Worm (Caenorhabditis elegans) whole organism, L4/young adult: ENCODE data around the gene nhr-252.

Experiments used
- W03F9.2 ChIP-seq: fragments of 150-350 bp; optimal IDR thresholded peaks from 2 replicates; lab custom pipeline; 2014; ENCODE audit warnings: missing biosample characterization, missing genetic modification characterization
- dao-5 ChIP-seq: sonication (generic microtip); optimal IDR thresholded peaks from 2 replicates; lab custom pipeline; 2016; ENCODE audit warnings: missing genotype, missing genetic modification characterization, moderate library complexity, missing compliant biosample characterization
- him-1 ChIP-seq: sonication (generic microtip); optimal IDR thresholded peaks from 2 replicates; lab custom pipeline; 2016; ENCODE audit warnings: missing genotype, missing genetic modification reagents, missing genetic modification characterization, missing compliant biosample characterization

The nhr-252 gene

DNA sequence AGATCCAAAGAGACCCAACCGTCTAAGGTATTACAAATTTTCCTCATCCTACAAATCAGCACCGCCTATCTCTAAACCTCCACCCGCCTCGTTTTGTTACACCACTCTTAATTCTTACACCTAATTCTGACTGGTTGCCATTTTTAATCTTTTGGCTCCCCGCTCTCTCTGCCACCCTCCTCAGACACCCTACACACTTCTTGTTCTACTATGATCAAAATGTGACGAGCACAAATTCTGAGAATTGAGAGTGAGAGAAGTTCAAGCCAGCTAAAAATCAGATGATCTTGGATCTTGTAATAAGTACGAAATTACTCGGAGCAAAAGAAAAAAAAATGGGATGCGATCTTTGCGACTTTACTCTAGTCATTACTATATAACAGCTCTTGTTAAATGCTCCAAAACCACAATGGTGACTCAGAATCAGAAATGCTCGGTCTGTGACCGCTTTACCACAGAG lies at the start of gene nhr-252:
Gene nhr-252 (plus strand): TSS at position 410 of the 460 bp plus-strand sequence.
- no peak for TF ChIP-seq him-1 (tag; lab: Kevin White, UChicago)
- no peak for TF ChIP-seq W03F9.2
- no peak for TF ChIP-seq dao-5

DNA sequence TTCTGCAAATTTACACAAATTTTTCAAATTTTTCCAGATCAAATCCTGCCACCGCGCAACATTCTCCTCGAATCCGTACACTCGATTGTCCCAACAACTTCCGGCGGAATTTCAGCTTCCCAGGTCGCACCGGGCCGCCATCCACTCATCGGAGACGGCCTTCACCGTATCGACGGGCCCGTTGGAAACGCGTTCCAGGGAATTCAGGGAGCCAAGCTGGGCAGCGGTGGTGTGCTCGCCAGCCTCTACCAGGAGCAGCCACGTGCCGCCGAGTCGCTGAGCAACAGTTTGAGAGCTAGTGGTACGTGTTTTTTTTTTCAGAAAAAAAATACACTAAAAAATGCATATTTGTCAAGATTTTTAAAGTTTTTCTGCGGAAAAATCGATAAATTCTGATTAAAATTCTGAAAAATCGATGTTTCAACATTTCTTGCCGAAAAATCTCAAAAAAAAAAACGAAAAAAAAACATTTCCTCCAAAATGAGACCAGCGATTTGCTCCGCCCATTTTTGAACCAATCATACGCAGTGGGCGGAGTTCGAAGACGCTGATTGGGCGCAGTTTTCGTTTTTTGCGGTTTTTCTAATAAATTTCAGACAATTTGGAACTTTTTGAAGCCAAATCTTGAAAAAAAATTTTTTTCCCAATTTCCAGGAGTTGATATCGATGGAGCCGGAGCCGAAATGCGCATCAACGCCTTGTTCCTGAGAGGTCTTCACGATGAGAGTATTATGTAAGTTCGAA lies 47.3 kb upstream of the nhr-252 start:
- TF ChIP-seq dao-5 (no peak), W03F9.2 (no peak), him-1 (tag; lab: Kevin White, UChicago) (no peak)

DNA sequence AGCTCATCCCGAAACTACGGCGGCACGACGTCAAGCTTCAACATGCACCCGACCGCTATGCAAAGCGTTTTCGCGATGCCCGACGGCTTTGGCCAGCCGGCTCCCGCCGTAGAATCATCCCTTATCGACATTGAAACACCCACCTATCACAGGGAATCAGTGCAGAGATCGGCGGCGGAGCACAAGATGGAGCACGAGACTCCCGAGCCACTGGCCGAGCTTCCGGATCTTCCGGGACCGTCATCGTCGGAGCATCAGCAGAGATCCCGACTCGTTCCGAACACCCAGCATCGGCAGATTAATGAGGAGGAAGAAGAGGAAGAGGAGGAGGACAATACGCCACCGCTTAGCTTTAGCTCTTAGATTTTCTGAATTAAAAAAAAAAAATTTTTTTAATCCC lies 45.9 kb upstream of the nhr-252 start:
- TF ChIP-seq dao-5, result no peak
- no peak for TF ChIP-seq W03F9.2
- TF ChIP-seq him-1 (tag; lab: Kevin White, UChicago), result no peak

DNA sequence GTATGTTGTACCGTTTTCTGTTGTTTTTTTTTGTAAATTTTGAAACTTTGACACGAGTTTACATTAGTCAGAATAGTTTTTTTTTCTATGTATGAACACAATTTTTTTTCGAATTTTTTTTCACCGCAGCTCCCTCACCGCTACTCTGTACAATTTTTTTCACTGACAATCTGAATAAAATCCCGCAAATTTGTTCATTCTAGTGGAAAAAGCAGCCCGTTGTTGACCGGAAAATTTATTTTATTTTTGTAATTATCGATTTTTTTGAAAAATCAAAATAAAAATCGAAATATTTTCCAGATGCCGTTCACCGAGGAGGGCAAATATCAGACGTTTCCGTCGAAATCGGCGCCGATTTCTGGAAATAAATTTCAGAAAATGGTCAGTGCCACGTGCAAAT lies 45.0 kb upstream of the nhr-252 start, which contains the start of gene T22H9.1:
Gene T22H9.1 (plus strand): TSS at position 301 of the 400 bp plus-strand sequence.
- TF ChIP-seq him-1 (tag; lab: Kevin White, UChicago), result no peak
- no peak for TF ChIP-seq dao-5
- TF ChIP-seq W03F9.2, result no peak

DNA sequence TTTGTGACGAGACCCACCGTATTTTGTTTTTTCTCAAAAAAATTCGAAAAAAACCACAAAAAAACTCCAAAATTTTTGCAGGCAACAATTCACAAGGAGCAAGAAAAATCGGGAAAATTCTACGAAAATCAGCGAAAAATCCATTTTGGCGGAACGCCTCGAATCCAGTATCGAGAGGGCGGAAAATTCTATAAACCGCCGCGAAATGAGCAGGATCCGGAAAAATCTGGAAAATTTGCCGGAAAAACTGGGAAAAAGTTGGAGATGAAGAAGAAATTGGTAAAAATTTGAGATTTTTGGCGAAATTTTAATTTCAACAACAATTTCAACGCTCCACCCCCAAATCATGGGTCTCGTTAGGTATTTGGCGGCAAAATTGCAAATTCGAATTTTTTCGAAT lies 44.4 kb upstream of the nhr-252 start:
- TF ChIP-seq him-1 (tag; lab: Kevin White, UChicago) (no peak), dao-5 (no peak), W03F9.2 (no peak)

DNA sequence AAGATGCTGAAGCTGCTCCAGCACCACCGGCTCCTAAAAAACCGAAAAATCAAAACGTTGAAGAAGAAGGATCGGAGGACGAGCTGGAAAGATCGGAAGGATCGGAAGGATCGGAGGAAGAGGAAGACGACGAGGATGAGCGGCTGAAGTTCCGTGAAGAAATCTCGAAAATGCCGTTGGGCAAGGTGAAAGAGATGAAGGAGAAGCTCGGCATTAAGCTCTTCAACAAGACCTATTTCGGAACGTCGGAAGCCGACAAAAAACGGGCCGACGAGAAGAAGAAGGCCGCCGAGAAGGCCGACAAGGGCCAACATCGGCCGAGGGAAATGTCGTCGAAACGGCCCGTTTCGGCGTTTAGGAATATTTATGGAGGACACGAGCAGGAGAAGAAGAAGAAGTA lies 43.1 kb upstream of the nhr-252 start:
- TF ChIP-seq him-1 (tag; lab: Kevin White, UChicago) (no peak), W03F9.2 (no peak), dao-5 (no peak)

DNA sequence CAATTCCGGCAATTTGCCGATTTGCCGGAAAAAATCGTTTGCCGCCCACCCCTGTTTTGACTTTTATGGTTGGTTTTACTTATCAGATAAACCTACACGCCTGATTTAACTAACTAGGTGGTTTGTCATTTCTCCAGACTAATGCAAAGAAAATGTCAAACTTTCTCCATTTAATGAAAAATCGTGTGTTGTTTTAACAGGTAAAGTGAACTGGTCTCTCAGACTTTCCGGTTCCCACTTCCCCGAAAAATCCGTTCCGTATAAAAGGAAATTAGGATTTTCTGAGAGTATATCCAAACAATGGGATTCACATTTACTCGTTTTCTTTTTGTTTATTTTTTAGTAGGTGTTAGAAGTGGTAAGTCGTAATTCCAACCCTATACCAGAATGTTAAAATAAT lies 39.8 kb upstream of the nhr-252 start, which contains the start of gene mltn-6:
Gene mltn-6 (plus strand): TSS at position 301 of the 400 bp plus-strand sequence.
- no peak for TF ChIP-seq dao-5
- TF ChIP-seq W03F9.2, result no peak
- TF ChIP-seq him-1 (tag; lab: Kevin White, UChicago), result no peak

DNA sequence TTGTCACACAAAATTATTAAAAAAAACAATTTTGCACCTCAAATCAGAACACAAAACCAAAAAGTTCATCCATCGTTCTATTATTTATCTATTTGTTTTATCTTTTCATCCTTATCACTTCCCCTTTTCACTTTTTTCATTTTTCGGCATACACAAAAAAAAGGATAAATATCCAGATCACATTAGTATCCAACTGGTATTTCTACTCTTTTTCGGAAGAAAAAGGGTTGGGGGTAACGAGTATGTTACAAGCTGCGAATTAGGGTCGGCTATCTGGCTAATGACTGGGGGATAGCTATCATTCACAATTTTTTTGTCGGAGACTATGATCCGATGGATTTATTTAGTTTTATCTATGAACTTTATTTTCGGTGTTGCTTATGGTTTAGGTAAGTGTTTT lies 34.4 kb upstream of the nhr-252 start, which contains the start of gene mltn-7:
Gene mltn-7 (plus strand): TSS at position 301 of the 400 bp plus-strand sequence.
- TF ChIP-seq dao-5 (no peak), him-1 (tag; lab: Kevin White, UChicago) (no peak), W03F9.2 (no peak)

DNA sequence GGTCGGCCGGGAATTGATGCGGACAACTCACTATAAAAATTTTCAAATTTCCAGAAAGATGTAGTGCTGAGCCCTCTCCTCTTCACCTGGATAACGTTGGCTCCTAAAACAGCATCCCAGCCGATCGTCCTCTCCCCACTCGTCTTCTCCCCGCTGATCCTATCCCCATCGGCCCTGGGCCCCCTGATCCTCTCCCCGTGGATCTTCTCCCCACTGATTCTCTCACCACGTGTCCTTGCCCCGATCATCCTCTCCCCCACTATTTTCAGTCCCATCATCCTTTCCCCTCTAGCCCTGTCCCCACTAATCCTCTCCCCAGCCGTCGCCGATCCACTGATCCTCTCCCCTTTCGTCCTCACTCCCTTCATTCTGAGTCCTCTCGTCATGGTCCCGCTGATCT lies 31.2 kb upstream of the nhr-252 start:
- no peak for TF ChIP-seq dao-5
- TF ChIP-seq him-1 (tag; lab: Kevin White, UChicago), result no peak
- no peak for TF ChIP-seq W03F9.2

DNA sequence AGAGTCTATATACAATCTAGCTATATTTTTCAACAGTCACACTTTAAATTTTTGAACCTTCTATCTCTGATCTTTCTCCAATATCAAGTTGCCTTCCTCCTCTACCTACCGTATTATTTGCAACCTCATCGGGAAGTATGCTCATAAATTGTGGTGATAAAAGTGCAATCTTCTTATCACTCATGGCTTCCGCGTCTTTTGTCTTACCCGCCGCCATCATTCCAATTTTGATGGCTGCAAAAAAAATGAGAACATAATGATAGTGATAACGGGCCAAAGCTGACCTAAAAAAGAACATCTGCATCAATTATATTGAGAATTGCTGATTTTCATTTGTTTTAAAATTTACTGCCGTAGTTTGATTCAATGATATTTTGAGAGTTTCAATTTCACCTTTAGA lies 27.6 kb upstream of the nhr-252 start:
- TF ChIP-seq him-1 (tag; lab: Kevin White, UChicago) (no peak), W03F9.2 (no peak), dao-5 (no peak)

DNA sequence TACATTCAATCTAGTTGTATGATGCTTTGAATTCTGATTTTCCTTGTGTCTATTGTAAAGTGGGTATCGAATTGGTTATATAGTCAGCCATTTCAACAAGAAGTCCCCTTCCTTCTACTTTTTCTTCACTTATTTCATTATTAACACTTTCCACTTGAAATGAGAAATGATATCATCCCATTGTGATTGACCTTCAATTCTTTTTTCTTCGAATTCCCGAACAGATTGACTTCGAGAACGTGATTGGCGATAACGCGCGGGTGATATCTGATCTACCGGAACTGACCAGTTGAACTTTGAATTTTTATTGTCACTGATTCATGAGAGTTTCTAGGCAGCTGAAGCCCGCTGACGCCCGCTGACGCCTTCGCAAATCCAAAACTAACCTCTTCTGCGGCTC lies 26.2 kb upstream of the nhr-252 start:
- TF ChIP-seq dao-5, result no peak
- TF ChIP-seq him-1 (tag; lab: Kevin White, UChicago), result no peak
- no peak for TF ChIP-seq W03F9.2

DNA sequence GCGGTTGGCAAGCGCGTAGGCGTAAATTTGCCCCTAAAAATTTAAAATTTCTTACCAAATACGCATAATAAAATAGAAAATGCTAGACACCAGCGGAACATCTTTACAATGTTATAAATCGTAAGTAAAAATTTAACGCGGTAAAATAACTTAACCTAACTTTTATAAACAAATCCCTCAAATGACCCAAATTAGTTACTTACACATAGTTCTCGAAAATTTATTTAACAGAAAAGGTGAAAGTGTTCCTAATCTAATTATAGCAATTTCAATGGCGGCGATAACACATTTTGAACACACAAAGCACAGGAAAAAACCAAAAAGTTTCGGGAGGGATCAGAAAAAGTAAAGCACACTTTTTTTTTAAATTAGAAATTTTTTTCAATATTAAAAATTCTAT lies 24.2 kb upstream of the nhr-252 start, which contains the start of gene mltn-8:
Gene mltn-8 (minus strand): TSS at position 101 of the 400 bp plus-strand sequence.
- TF ChIP-seq dao-5 (no peak), W03F9.2 (no peak), him-1 (tag; lab: Kevin White, UChicago) (no peak)

DNA sequence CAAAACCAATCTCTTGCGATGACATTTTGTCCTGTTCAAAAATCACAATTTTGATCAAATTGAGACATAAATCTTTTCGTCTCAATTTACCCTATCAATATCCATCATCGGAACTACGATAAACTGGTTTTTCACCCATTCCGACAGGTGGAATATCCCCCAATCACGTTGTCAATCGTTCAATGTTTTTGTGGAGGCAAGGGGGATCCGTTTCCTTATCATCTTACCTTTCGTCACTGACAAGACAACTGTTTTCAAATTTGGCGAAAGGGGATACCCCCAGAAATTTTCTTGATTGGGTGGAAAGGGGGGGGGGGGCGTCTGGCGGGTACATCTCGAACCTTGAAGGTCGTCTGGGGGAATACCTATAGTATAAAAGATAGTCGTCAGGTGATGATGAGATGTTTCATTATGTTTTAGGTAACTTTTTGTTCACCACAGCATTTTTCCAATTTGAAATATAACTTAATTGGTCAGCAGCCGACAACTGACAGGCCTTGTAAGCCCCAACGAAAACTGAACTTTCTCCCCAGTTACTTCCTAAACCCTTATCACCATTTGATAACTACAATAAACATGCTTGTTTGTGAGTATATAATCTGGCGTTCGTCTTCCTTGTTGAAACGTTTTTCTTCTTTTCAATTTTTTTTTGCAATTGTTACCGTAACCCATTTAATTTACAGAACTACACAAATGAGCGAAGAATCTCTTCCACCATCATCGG lies 23.0 kb upstream of the nhr-252 start, which contains the start of gene ZK6.8:
Gene ZK6.8 (plus strand): TSS at position 682 of the 724 bp plus-strand sequence.
- no peak for TF ChIP-seq dao-5
- no peak for TF ChIP-seq W03F9.2

DNA sequence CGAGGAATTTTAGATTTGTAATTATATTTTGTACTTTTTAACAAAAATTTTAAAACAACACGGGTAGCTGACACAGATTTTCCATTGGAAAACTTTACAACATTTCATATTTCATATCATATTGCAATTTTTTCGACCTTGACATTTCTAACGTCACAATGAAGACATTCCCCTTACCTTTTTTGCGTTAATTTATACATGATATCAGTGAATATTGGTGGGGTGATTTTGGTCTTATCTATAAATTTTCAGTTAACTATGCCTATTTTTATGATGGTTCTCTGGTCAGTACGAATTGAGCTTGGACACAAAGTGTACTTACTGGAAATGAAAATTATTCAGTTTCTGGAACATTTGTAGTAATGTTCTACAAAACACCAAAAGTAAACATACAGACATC lies 19.9 kb upstream of the nhr-252 start:
- TF ChIP-seq W03F9.2 (no peak), him-1 (tag; lab: Kevin White, UChicago) (no peak), dao-5 (no peak)

DNA sequence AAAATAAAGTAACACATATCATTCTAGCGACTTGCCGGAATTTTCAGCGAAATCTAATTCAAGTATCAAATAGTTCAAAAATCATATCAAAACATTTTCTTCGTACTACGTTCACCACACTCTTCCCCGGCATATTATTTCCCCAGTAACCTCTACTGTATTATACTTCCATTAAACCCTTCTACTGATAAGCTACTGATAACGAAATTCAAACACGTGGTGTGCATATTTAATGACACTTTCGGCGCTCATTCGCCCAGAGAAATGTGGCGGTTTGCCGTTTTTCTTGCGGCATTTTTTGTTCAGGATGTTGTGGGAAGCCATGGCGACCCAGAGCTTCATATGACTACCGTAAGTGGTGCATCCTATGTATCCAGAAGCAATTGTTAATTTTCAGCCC lies 18.9 kb upstream of the nhr-252 start, which contains the start of gene lipl-5:
Gene lipl-5 (plus strand): TSS at position 259 of the 400 bp plus-strand sequence.
- no peak for TF ChIP-seq W03F9.2
- TF ChIP-seq him-1 (tag; lab: Kevin White, UChicago), result no peak
- TF ChIP-seq dao-5, result no peak
